Worm (Caenorhabditis elegans) whole organism, L4 larva: ENCODE data around the gene F58G1.8.

Experiments used
- dpl-1 ChIP-seq: fragments of 150-350 bp; optimal IDR thresholded peaks from 2 replicates; lab custom pipeline; 2014; ENCODE audit warnings: missing biosample characterization, missing genetic modification reagents, missing genetic modification characterization
- lir-3 ChIP-seq: sonication (generic microtip); optimal IDR thresholded peaks from 2 replicates; lab custom pipeline; 2016; ENCODE audit warnings: mild to moderate bottlenecking, missing genetic modification characterization, missing compliant biosample characterization
- nhr-237 ChIP-seq: sonication (generic microtip); optimal IDR thresholded peaks from 2 replicates; lab custom pipeline; 2017; ENCODE audit warnings: missing biosample characterization, missing genetic modification characterization
- nhr-25 ChIP-seq: sonication (generic microtip); optimal IDR thresholded peaks from 2 replicates; lab custom pipeline; 2017; ENCODE audit warnings: missing genetic modification characterization, mild to moderate bottlenecking, missing compliant biosample characterization, antibody characterized with exemption, moderate library complexity, borderline replicate concordance; ENCODE audit not compliant: insufficient read depth
- nhr-41 ChIP-seq: fragments of 200-800 bp; sonication (Bioruptor generic); IDR thresholded peaks from 2 replicates; pipeline ENCODE4 v1.3.6; 2022; ENCODE audit warnings: missing genetic modification reagents, missing genetic modification characterization, missing compliant biosample characterization
- nhr-42 ChIP-seq: fragments of 200-800 bp; sonication (Bioruptor generic); IDR thresholded peaks from 2 replicates; pipeline ENCODE4 v1.3.6; 2022; ENCODE audit warnings: missing genetic modification characterization, missing compliant biosample characterization
- skn-1 ChIP-seq: fragments of 150-350 bp; optimal IDR thresholded peaks from 2 replicates; lab custom pipeline; 2014; ENCODE audit warnings: missing biosample characterization, missing genetic modification characterization
- snpc-1.2 ChIP-seq: fragments of 200-800 bp; sonication (Bioruptor generic); IDR thresholded peaks from 2 replicates; pipeline ENCODE4 v1.3.6; 2022; ENCODE audit warnings: missing genetic modification reagents, missing genetic modification characterization, missing compliant biosample characterization
- snpc-4 ChIP-seq: fragments of 150-350 bp; optimal IDR thresholded peaks from 2 replicates; lab custom pipeline; 2014; ENCODE audit warnings: missing biosample characterization, missing genetic modification characterization
- spr-1 ChIP-seq: sonication (generic microtip); optimal IDR thresholded peaks from 2 replicates; lab custom pipeline; 2016; ENCODE audit warnings: mild to moderate bottlenecking, missing genetic modification characterization, missing compliant biosample characterization
- ztf-11 ChIP-seq: fragments of 150-350 bp; optimal IDR thresholded peaks from 2 replicates; lab custom pipeline; 2014; ENCODE audit warnings: missing biosample characterization, missing genetic modification characterization

DNA sequence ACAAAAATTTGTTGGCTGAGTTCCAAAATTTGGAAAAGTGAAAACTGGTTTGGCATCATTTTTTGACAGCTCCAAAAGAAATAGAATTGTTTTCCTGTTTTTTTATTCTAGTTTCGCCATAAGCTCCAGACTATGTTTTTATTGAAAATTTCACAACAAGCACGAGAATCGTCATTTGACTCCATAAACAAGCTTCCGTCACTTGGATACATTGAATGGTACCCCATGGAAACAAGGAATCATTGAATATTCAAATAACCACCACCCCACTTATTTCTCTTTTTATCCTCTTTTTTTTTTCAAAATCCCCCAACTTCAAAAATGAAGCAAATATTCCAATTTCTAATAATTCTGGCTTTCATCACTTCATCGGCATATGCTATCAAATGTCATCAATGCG lies 16.7 kb downstream of the F58G1.8 start, which contains the start of gene ddn-2:
- no peak for TF ChIP-seq skn-1 (tag; lab: Kevin White, UChicago)
- TF ChIP-seq snpc-4 (tag; lab: Kevin White, UChicago): no peak
- TF ChIP-seq lir-3 (tag; lab: Kevin White, UChicago): no peak
- no peak for TF ChIP-seq nhr-41 (GFP tag; lab: Robert Waterston, UW)
- no peak for TF ChIP-seq snpc-1.2 (GFP tag; lab: Robert Waterston, UW)
- no peak for TF ChIP-seq ztf-11 (tag; lab: Kevin White, UChicago)
- no peak for TF ChIP-seq nhr-237 (tag; lab: Kevin White, UChicago)
- no peak for TF ChIP-seq spr-1 (tag; lab: Kevin White, UChicago)
- no peak for TF ChIP-seq nhr-42 (GFP tag; lab: Robert Waterston, UW)
- no peak for TF ChIP-seq nhr-25 (tag; lab: Kevin White, UChicago)
- no peak for TF ChIP-seq dpl-1 (GFP tag; lab: Kevin White, UChicago)
